Fruit fly (Drosophila melanogaster) Kc167 (cell line): Measurements from ENCODE around the gene scpr-A.

Experiments used
- Myc ChIP-seq: fragments of >200 bp; optimal IDR thresholded peaks from 2 replicates; lab custom pipeline; 2017; ENCODE audit warnings: missing external identifiers
- insv ChIP-seq: fragments of >200 bp; optimal IDR thresholded peaks from 3 replicates; lab custom pipeline; 2018; ENCODE audit warnings: missing external identifiers
- ttk ChIP-seq: sonication (Bioruptor generic); optimal IDR thresholded peaks from 2 replicates; lab custom pipeline; 2017; ENCODE audit warnings: missing external identifiers

dm6 chr3R:11246865-11247264 is 5.9 kb downstream of the scpr-A start:
- TF ChIP-seq insv (lab: Kevin White, UChicago) (no peak), ttk (lab: Kevin White, UChicago) (no peak), Myc (no peak)
